Worm (Caenorhabditis elegans) whole organism, young adult: Measurements from ENCODE around the gene Y47D3B.12.

Experiments used
- B0035.1 ChIP-seq: sonication (generic microtip); optimal IDR thresholded peaks from 2 replicates; lab custom pipeline; 2016; ENCODE audit warnings: missing genetic modification characterization, mild to moderate bottlenecking, missing compliant biosample characterization, missing genotype, missing genetic modification reagents
- B0336.3 ChIP-seq: fragments of 200-800 bp; sonication (Bioruptor generic); IDR thresholded peaks from 2 replicates; pipeline ENCODE4 v1.3.6; 2022; ENCODE audit warnings: missing genetic modification characterization, missing compliant biosample characterization
- F10E7.11 ChIP-seq: sonication (generic microtip); optimal IDR thresholded peaks from 2 replicates; lab custom pipeline; 2017; ENCODE audit warnings: mild to moderate bottlenecking, missing genetic modification characterization, moderate library complexity, missing compliant biosample characterization
- Y56A3A.18 ChIP-seq: fragments of 200-800 bp; sonication (Bioruptor generic); IDR thresholded peaks from 2 replicates; pipeline ENCODE4 v1.3.6; 2022; ENCODE audit warnings: missing genetic modification reagents, missing genetic modification characterization, missing compliant biosample characterization
- Y79H2A.3 ChIP-seq: fragments of 200-800 bp; sonication (Bioruptor generic); conservative IDR thresholded peaks from 2 replicates; pipeline ENCODE4 v1.3.6; 2022; ENCODE audit warnings: missing genetic modification reagents, missing genetic modification characterization, missing compliant biosample characterization
- attf-3 ChIP-seq: fragments of 200-800 bp; sonication (Bioruptor generic); conservative IDR thresholded peaks from 2 replicates; pipeline ENCODE4 v1.3.6; 2022; ENCODE audit warnings: missing genetic modification reagents, missing genetic modification characterization, missing compliant biosample characterization
- attf-5 ChIP-seq: fragments of 200-800 bp; sonication (Bioruptor generic); optimal IDR thresholded peaks from 2 replicates; lab custom pipeline; 2018; ENCODE audit warnings: mild to moderate bottlenecking, missing genetic modification characterization, missing compliant biosample characterization
- attf-6 ChIP-seq: fragments of 200-800 bp; sonication (Bioruptor generic); IDR thresholded peaks from 2 replicates; pipeline ENCODE4 v1.3.6; 2022; ENCODE audit warnings: missing genetic modification reagents, missing genetic modification characterization, missing compliant biosample characterization
- bed-1 ChIP-seq: fragments of 200-800 bp; sonication (Bioruptor generic); IDR thresholded peaks from 2 replicates; pipeline ENCODE4 v1.3.6; 2022; ENCODE audit warnings: missing genetic modification reagents, missing genetic modification characterization, missing compliant biosample characterization
- bed-2 ChIP-seq: fragments of 200-800 bp; sonication (Bioruptor generic); IDR thresholded peaks from 2 replicates; pipeline ENCODE4 v1.3.6; 2022; ENCODE audit warnings: missing genetic modification reagents, missing genetic modification characterization, missing compliant biosample characterization
- ccch-3 ChIP-seq: fragments of 200-800 bp; sonication (Bioruptor generic); optimal IDR thresholded peaks from 2 replicates; lab custom pipeline; 2018; ENCODE audit warnings: mild to moderate bottlenecking, missing genetic modification characterization, missing compliant biosample characterization
- ceh-100 ChIP-seq: fragments of 200-800 bp; sonication (Bioruptor generic); IDR thresholded peaks from 2 replicates; pipeline ENCODE4 v1.3.6; 2022; ENCODE audit warnings: missing genetic modification reagents, missing genetic modification characterization, missing compliant biosample characterization
- ceh-27 ChIP-seq: fragments of 200-800 bp; sonication (Bioruptor generic); optimal IDR thresholded peaks from 2 replicates; lab custom pipeline; 2018; ENCODE audit warnings: mild to moderate bottlenecking, missing genetic modification characterization, moderate library complexity, missing compliant biosample characterization
- ceh-58 ChIP-seq: fragments of 200-800 bp; sonication (Bioruptor generic); IDR thresholded peaks from 2 replicates; pipeline ENCODE4 v1.3.6; 2022; ENCODE audit warnings: missing genetic modification characterization, missing compliant biosample characterization
- ceh-79 ChIP-seq: sonication (generic microtip); optimal IDR thresholded peaks from 2 replicates; lab custom pipeline; 2017; ENCODE audit warnings: mild to moderate bottlenecking, missing genetic modification characterization, missing compliant biosample characterization
- ceh-91 ChIP-seq: fragments of 200-800 bp; sonication (Bioruptor generic); IDR thresholded peaks from 2 replicates; pipeline ENCODE4 v1.3.6; 2022; ENCODE audit warnings: missing genetic modification reagents, missing genetic modification characterization, missing compliant biosample characterization
- dox-1 ChIP-seq: fragments of 200-800 bp; sonication (Bioruptor generic); IDR thresholded peaks from 2 replicates; pipeline ENCODE4 v1.3.6; 2022; ENCODE audit warnings: missing genetic modification reagents, missing genetic modification characterization, missing compliant biosample characterization
- efl-1 ChIP-seq: fragments of 150-350 bp; optimal IDR thresholded peaks from 2 replicates; lab custom pipeline; 2014; ENCODE audit warnings: missing biosample characterization, missing genetic modification reagents, missing genetic modification characterization
- egrh-3 ChIP-seq: fragments of 200-800 bp; sonication (Bioruptor generic); IDR thresholded peaks from 2 replicates; pipeline ENCODE4 v1.3.6; 2022; ENCODE audit warnings: missing genetic modification reagents, missing genetic modification characterization, missing compliant biosample characterization
- hmg-1.2 ChIP-seq: fragments of 200-800 bp; sonication (Bioruptor generic); IDR thresholded peaks from 2 replicates; pipeline ENCODE4 v1.3.6; 2022; ENCODE audit warnings: missing genetic modification reagents, missing genetic modification characterization, missing compliant biosample characterization
- hmg-20 ChIP-seq: fragments of 200-800 bp; sonication (Bioruptor generic); IDR thresholded peaks from 2 replicates; pipeline ENCODE4 v1.3.6; 2022; ENCODE audit warnings: missing genetic modification reagents, missing genetic modification characterization, missing compliant biosample characterization
- hsf-1 ChIP-seq: fragments of 200-800 bp; sonication (Bioruptor generic); IDR thresholded peaks from 2 replicates; pipeline ENCODE4 v1.3.6; 2022; ENCODE audit warnings: missing genetic modification reagents, missing genetic modification characterization, missing compliant biosample characterization
- let-526 ChIP-seq: fragments of 200-800 bp; sonication (Bioruptor generic); IDR thresholded peaks from 2 replicates; pipeline ENCODE4 v1.3.6; 2022; ENCODE audit warnings: missing genetic modification reagents, missing genetic modification characterization, missing compliant biosample characterization
- madf-10 ChIP-seq: sonication (generic microtip); optimal IDR thresholded peaks from 2 replicates; lab custom pipeline; 2016; ENCODE audit warnings: mild to moderate bottlenecking, missing genetic modification characterization, missing compliant biosample characterization
- madf-6 ChIP-seq: fragments of 200-800 bp; sonication (Bioruptor generic); IDR thresholded peaks from 2 replicates; pipeline ENCODE4 v1.3.6; 2022; ENCODE audit warnings: missing genetic modification reagents, missing genetic modification characterization, missing compliant biosample characterization
- mcd-1 ChIP-seq: fragments of 200-800 bp; sonication (Bioruptor generic); IDR thresholded peaks from 2 replicates; pipeline ENCODE4 v1.3.6; 2022; ENCODE audit warnings: missing genetic modification reagents, missing genetic modification characterization, missing compliant biosample characterization
- mel-28 ChIP-seq: sonication (generic microtip); optimal IDR thresholded peaks from 2 replicates; lab custom pipeline; 2016; ENCODE audit warnings: borderline replicate concordance, mild to moderate bottlenecking, missing genetic modification characterization, missing compliant biosample characterization
- mes-4 ChIP-seq: sonication (generic microtip); optimal IDR thresholded peaks from 2 replicates; lab custom pipeline; 2016; ENCODE audit warnings: missing genotype, missing genetic modification characterization, missing compliant biosample characterization
- pbrm-1 ChIP-seq: fragments of 200-800 bp; sonication (Bioruptor generic); IDR thresholded peaks from 2 replicates; pipeline ENCODE4 v1.3.6; 2022; ENCODE audit warnings: missing genetic modification reagents, missing genetic modification characterization, missing compliant biosample characterization
- rcor-1 ChIP-seq: fragments of 200-800 bp; sonication (Bioruptor generic); IDR thresholded peaks from 2 replicates; pipeline ENCODE4 v1.3.6; 2022; ENCODE audit warnings: missing genetic modification reagents, missing genetic modification characterization, missing compliant biosample characterization
- rec-8 ChIP-seq, 2 experiments: sonication (generic microtip); optimal IDR thresholded peaks; 2 replicates each; lab custom pipeline; 2016; ENCODE audit warnings: mild to moderate bottlenecking in 2 of 2, missing genetic modification characterization in 2 of 2, missing genetic modification reagents in 2 of 2, missing genotype in 2 of 2, missing biosample characterization in 1 of 2, missing compliant biosample characterization in 1 of 2, moderate library complexity in 1 of 2
- repo-1 ChIP-seq: sonication (generic microtip); optimal IDR thresholded peaks from 2 replicates; lab custom pipeline; 2017; ENCODE audit warnings: mild to moderate bottlenecking, missing genetic modification characterization, missing compliant biosample characterization
- sdz-38 ChIP-seq: sonication (generic microtip); optimal IDR thresholded peaks from 2 replicates; lab custom pipeline; 2016; ENCODE audit warnings: missing genotype, missing genetic modification characterization, missing compliant biosample characterization
- sea-2 ChIP-seq: fragments of 200-800 bp; sonication (Bioruptor generic); IDR thresholded peaks from 2 replicates; pipeline ENCODE4 v1.3.6; 2022; ENCODE audit warnings: missing genetic modification characterization, missing compliant biosample characterization
- tbx-9 ChIP-seq: sonication (generic microtip); optimal IDR thresholded peaks from 2 replicates; lab custom pipeline; 2016; ENCODE audit warnings: borderline replicate concordance, missing genetic modification characterization, inconsistent platforms, missing compliant biosample characterization
- tlf-1 ChIP-seq: fragments of 200-800 bp; sonication (Bioruptor generic); optimal IDR thresholded peaks from 2 replicates; lab custom pipeline; 2018; ENCODE audit warnings: mild to moderate bottlenecking, missing genetic modification characterization, missing compliant biosample characterization
- unc-62 ChIP-seq: fragments of 150-350 bp; optimal IDR thresholded peaks from 2 replicates; lab custom pipeline; 2014; ENCODE audit warnings: missing biosample characterization, missing genetic modification reagents, missing genetic modification characterization
- zfh-2 ChIP-seq: fragments of 200-800 bp; sonication (Bioruptor generic); conservative IDR thresholded peaks from 2 replicates; pipeline ENCODE4 v1.3.6; 2022; ENCODE audit warnings: missing genetic modification reagents, missing genetic modification characterization, missing compliant biosample characterization
- ztf-18 ChIP-seq: sonication (generic microtip); optimal IDR thresholded peaks from 2 replicates; lab custom pipeline; 2016; ENCODE audit warnings: missing genotype, mild to moderate bottlenecking, missing genetic modification characterization, missing compliant biosample characterization
- ztf-26 ChIP-seq: sonication (generic microtip); optimal IDR thresholded peaks from 2 replicates; lab custom pipeline; 2017; ENCODE audit warnings: missing genetic modification characterization, missing compliant biosample characterization
- ztf-28 ChIP-seq: fragments of 200-800 bp; sonication (Bioruptor generic); IDR thresholded peaks from 2 replicates; pipeline ENCODE4 v1.3.6; 2022; ENCODE audit warnings: missing genetic modification reagents, missing genetic modification characterization, missing compliant biosample characterization

Y47D3B.12 gene

ce11 chrIII:11427548-11428152, 24.8 kb downstream of the Y47D3B.12 start:
- TF ChIP-seq dox-1 (peak; percentile 39; the same call in 1 of the 2 replicates), let-526 (GFP tag; lab: Robert Waterston, UW) (no peak), ztf-26 (tag; lab: Kevin White, UChicago) (no peak), hmg-1.2 (GFP tag; lab: Robert Waterston, UW) (0 out of 2 replicates have a peak, but pooled peaks have one; percentile 7), repo-1 (tag; lab: Kevin White, UChicago) (no peak), mel-28 (tag; lab: Kevin White, UChicago) (no peak), mcd-1 (peak; percentile 5; the same call in 1 of the 2 replicates), B0336.3 (GFP tag; lab: Robert Waterston, UW) (0 out of 2 replicates have a peak, but pooled peaks have one; percentile 10), unc-62 (GFP tag; lab: Kevin White, UChicago) (no peak), sea-2 (GFP tag; lab: Robert Waterston, UW) (no peak), hmg-20 (GFP tag; lab: Robert Waterston, UW) (no peak), Y79H2A.3 (GFP tag; lab: Robert Waterston, UW) (no peak), tbx-9 (no peak), attf-6 (GFP tag; lab: Robert Waterston, UW) (no peak), tlf-1 (GFP tag; lab: Kevin White, UChicago) (no peak), F10E7.11 (tag; lab: Kevin White, UChicago) (no peak), ccch-3 (no peak), madf-6 (GFP tag; lab: Robert Waterston, UW) (no peak), ceh-100 (no peak), ceh-91 (GFP tag; lab: Robert Waterston, UW) (peak; percentile 29; the same call in 1 of the 2 replicates), hsf-1 (GFP tag; lab: Robert Waterston, UW) (0 out of 2 replicates have a peak, but pooled peaks have one; percentile 7), rec-8 (tag; optimal IDR thresholded peaks at IDR 0.05; lab: Kevin White, UChicago) (no peak), ceh-27 (GFP tag; lab: Kevin White, UChicago) (no peak), bed-2 (GFP tag; lab: Robert Waterston, UW) (no peak), Y56A3A.18 (no peak), efl-1 (GFP tag; lab: Kevin White, UChicago) (no peak), zfh-2 (peak; percentile 93), madf-10 (tag; lab: Kevin White, UChicago) (no peak), ceh-79 (tag; lab: Kevin White, UChicago) (no peak), sdz-38 (no peak), attf-5 (GFP tag; lab: Kevin White, UChicago) (peak; percentile 13), egrh-3 (GFP tag; lab: Robert Waterston, UW) (peak; percentile 96), mes-4 (tag; lab: Kevin White, UChicago) (no peak), ztf-18 (no peak), B0035.1 (tag; lab: Kevin White, UChicago) (no peak), rcor-1 (GFP tag; lab: Robert Waterston, UW) (no peak), ceh-58 (GFP tag; lab: Robert Waterston, UW) (no peak)

DNA sequence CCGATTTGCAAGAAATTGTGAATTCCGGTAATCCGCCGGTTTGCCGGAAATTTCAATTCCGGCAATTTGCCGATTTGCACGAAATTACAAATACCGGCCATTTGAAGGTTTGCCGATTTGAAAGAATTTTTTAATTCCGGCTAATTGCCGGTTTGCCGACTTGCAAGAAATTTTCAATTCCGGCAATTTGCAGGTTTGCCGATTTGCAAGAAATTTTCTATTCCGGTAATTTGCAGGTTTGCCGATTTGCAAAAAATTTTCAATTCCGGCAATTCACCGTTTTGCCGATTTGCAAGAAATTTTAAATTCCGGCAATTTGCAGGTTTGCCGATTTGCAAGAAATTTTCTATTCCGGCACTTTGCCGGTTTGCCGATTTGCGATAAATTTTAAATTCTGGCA, 32.0 kb downstream of the Y47D3B.12 start:
- TF ChIP-seq pbrm-1 (GFP tag; lab: Robert Waterston, UW) (0 out of 2 replicates have a peak, but pooled peaks have one; percentile 17), bed-1 (GFP tag; lab: Robert Waterston, UW) (0 out of 2 replicates have a peak, but pooled peaks have one; percentile 6), attf-3 (GFP tag; lab: Robert Waterston, UW) (peak; percentile 28; the same call in 1 of the 2 replicates), dox-1 (peak; percentile 54; the same call in 1 of the 2 replicates), ztf-28 (0 out of 2 replicates have a peak, but pooled peaks have one; percentile 14)
